Fruit fly (Drosophila melanogaster) whole organism, embryonic: ENCODE data around the gene CG9297.

Experiments used
- Atf-2 ChIP-seq: fragments of 200-800 bp; sonication (Bioruptor generic); optimal IDR thresholded peaks from 2 replicates; lab custom pipeline; 2016; ENCODE audit warnings: missing biosample characterization, missing genetic modification characterization
- Atf3 ChIP-seq: fragments of 200-800 bp; sonication (Bioruptor generic); optimal IDR thresholded peaks from 3 replicates; lab custom pipeline; 2016; ENCODE audit warnings: missing biosample characterization, missing genetic modification characterization
- CG10147 ChIP-seq: fragments of 200-800 bp; sonication (Bioruptor generic); optimal IDR thresholded peaks from 2 replicates; lab custom pipeline; 2019; ENCODE audit warnings: missing biosample characterization, mild to moderate bottlenecking, missing genetic modification characterization, moderate library complexity
- CG10431 ChIP-seq: fragments of 200-800 bp; sonication (Bioruptor generic); optimal IDR thresholded peaks from 3 replicates; lab custom pipeline; 2018; ENCODE audit warnings: missing biosample characterization, mild to moderate bottlenecking, missing genetic modification characterization
- CG11247 ChIP-seq: fragments of 200-800 bp; sonication (Bioruptor generic); IDR thresholded peaks from 2 replicates; pipeline ENCODE4 v1.3.6; 2022; ENCODE audit warnings: missing biosample characterization, missing genetic modification characterization
- CG12769 ChIP-seq: fragments of 200-800 bp; sonication (Bioruptor generic); optimal IDR thresholded peaks from 2 replicates; lab custom pipeline; 2019; ENCODE audit warnings: missing biosample characterization, mild to moderate bottlenecking, missing genetic modification characterization, moderate library complexity
- CG13296 ChIP-seq: fragments of 200-800 bp; sonication (Bioruptor generic); optimal IDR thresholded peaks from 3 replicates; lab custom pipeline; 2018; ENCODE audit warnings: missing biosample characterization, mild to moderate bottlenecking, missing genetic modification characterization
- CG14050 ChIP-seq: fragments of 200-800 bp; sonication (Bioruptor generic); IDR thresholded peaks from 3 replicates; pipeline ENCODE4 v1.3.6; 2022; ENCODE audit warnings: missing biosample characterization, missing genetic modification characterization
- CG1647 ChIP-seq: fragments of 200-800 bp; sonication (Bioruptor generic); optimal IDR thresholded peaks from 3 replicates; lab custom pipeline; 2016; ENCODE audit warnings: missing biosample characterization, missing genetic modification characterization
- CG17385 ChIP-seq: fragments of 200-800 bp; sonication (Bioruptor generic); optimal IDR thresholded peaks from 3 replicates; lab custom pipeline; 2018; ENCODE audit warnings: missing biosample characterization, mild to moderate bottlenecking, missing genetic modification characterization
- CG2875 ChIP-seq: fragments of 200-800 bp; sonication (Bioruptor generic); optimal IDR thresholded peaks from 2 replicates; lab custom pipeline; 2017; ENCODE audit warnings: missing biosample characterization, mild to moderate bottlenecking, missing genetic modification characterization, missing genetic modification reagents
- CG30403 ChIP-seq: fragments of 200-800 bp; sonication (Bioruptor generic); optimal IDR thresholded peaks from 3 replicates; lab custom pipeline; 2016; ENCODE audit warnings: missing biosample characterization, missing genetic modification characterization
- CG33213 ChIP-seq: fragments of 200-800 bp; sonication (Bioruptor generic); optimal IDR thresholded peaks from 3 replicates; lab custom pipeline; 2016; ENCODE audit warnings: missing biosample characterization, missing genetic modification characterization
- CG34376 ChIP-seq: fragments of 200-800 bp; sonication (Bioruptor generic); optimal IDR thresholded peaks from 2 replicates; lab custom pipeline; 2018; ENCODE audit warnings: missing biosample characterization, mild to moderate bottlenecking, missing genetic modification characterization
- CG4424 ChIP-seq: fragments of 200-800 bp; sonication (Bioruptor generic); optimal IDR thresholded peaks from 3 replicates; lab custom pipeline; 2016; ENCODE audit warnings: missing biosample characterization, missing genetic modification characterization
- CG6272 ChIP-seq: fragments of 200-800 bp; sonication (Bioruptor generic); IDR thresholded peaks from 2 replicates; pipeline ENCODE4 v1.3.6; 2022; ENCODE audit warnings: missing biosample characterization, missing genetic modification characterization
- CG7839 ChIP-seq: fragments of 200-800 bp; sonication (Bioruptor generic); optimal IDR thresholded peaks from 3 replicates; lab custom pipeline; 2018; ENCODE audit warnings: missing biosample characterization, mild to moderate bottlenecking, missing genetic modification characterization, moderate library complexity
- CG8359 ChIP-seq: fragments of 200-800 bp; sonication (Bioruptor generic); optimal IDR thresholded peaks from 2 replicates; lab custom pipeline; 2017; ENCODE audit warnings: missing biosample characterization, mild to moderate bottlenecking, missing genetic modification characterization, borderline replicate concordance
- CHES-1-like ChIP-seq: fragments of 200-800 bp; sonication (Bioruptor generic); optimal IDR thresholded peaks from 2 replicates; lab custom pipeline; 2016; ENCODE audit warnings: missing biosample characterization, missing genetic modification characterization
- CTCF ChIP-seq: fragments of 200-800 bp; sonication (Bioruptor generic); optimal IDR thresholded peaks from 2 replicates; lab custom pipeline; 2017; ENCODE audit warnings: missing biosample characterization, mild to moderate bottlenecking, missing genetic modification characterization, moderate library complexity
- D ChIP-seq, 2 experiments: fragments of 200-800 bp in 1 of 2; fragments of >200 bp in 1 of 2; sonication (Bioruptor generic) in 1 of 2; optimal IDR thresholded peaks; 2 replicates in 1 of 2; 3 replicates in 1 of 2; lab custom pipeline; 2017; ENCODE audit warnings: mild to moderate bottlenecking in 1 of 2, missing biosample characterization in 1 of 2, missing genetic modification characterization in 1 of 2, missing genetic modification reagents in 1 of 2
- D19A ChIP-seq: fragments of 200-800 bp; optimal IDR thresholded peaks from 3 replicates; lab custom pipeline; 2019; ENCODE audit warnings: missing biosample characterization, mild to moderate bottlenecking, missing genetic modification characterization, moderate library complexity
- Dad ChIP-seq: fragments of 200-800 bp; sonication (Bioruptor generic); optimal IDR thresholded peaks from 3 replicates; lab custom pipeline; 2016; ENCODE audit warnings: missing biosample characterization, missing genetic modification characterization
- E2f2 ChIP-seq: fragments of 200-800 bp; sonication (Bioruptor generic); IDR thresholded peaks from 2 replicates; pipeline ENCODE4 v1.3.6; 2022; ENCODE audit warnings: missing biosample characterization, missing genetic modification characterization
- Ets65A ChIP-seq: fragments of 200-800 bp; sonication (Bioruptor generic); peaks from one replicate; lab custom pipeline; 2016; ENCODE audit warnings: missing biosample characterization, missing genetic modification characterization
- Fer3 ChIP-seq: fragments of 200-800 bp; sonication (Bioruptor generic); optimal IDR thresholded peaks from 2 replicates; lab custom pipeline; 2018; ENCODE audit warnings: missing biosample characterization, mild to moderate bottlenecking, missing genetic modification characterization, moderate library complexity
- Gsc ChIP-seq: fragments of 200-800 bp; sonication (Bioruptor generic); IDR thresholded peaks from 2 replicates; pipeline ENCODE4 v1.3.6; 2022; ENCODE audit warnings: missing biosample characterization, missing genetic modification characterization
- Hr3 ChIP-seq: fragments of 200-800 bp; sonication (Bioruptor generic); optimal IDR thresholded peaks from 3 replicates; lab custom pipeline; 2016; ENCODE audit warnings: missing biosample characterization, missing genetic modification characterization
- Lim3 ChIP-seq: fragments of 200-800 bp; sonication (Bioruptor generic); IDR thresholded peaks from 2 replicates; pipeline ENCODE4 v1.3.6; 2022; ENCODE audit warnings: missing biosample characterization, missing genetic modification characterization
- Ptx1 ChIP-seq: fragments of 200-800 bp; sonication (Bioruptor generic); IDR thresholded peaks from 2 replicates; pipeline ENCODE4 v1.3.6; 2022; ENCODE audit warnings: missing biosample characterization, missing genetic modification characterization
- Side ChIP-seq: fragments of 200-800 bp; sonication (Bioruptor generic); optimal IDR thresholded peaks from 2 replicates; lab custom pipeline; 2016; ENCODE audit warnings: missing biosample characterization, missing genetic modification characterization
- TFAM ChIP-seq: fragments of 200-800 bp; sonication (Bioruptor generic); optimal IDR thresholded peaks from 2 replicates; lab custom pipeline; 2017; ENCODE audit warnings: missing biosample characterization, missing genetic modification characterization, inconsistent platforms
- amos ChIP-seq: fragments of 200-800 bp; sonication (Bioruptor generic); IDR thresholded peaks from 2 replicates; pipeline ENCODE4 v1.3.6; 2022; ENCODE audit warnings: missing biosample characterization, missing genetic modification characterization; ENCODE audit not compliant: partially characterized antibody
- ash1 ChIP-seq: fragments of 200-800 bp; sonication (Bioruptor generic); optimal IDR thresholded peaks from 2 replicates; lab custom pipeline; 2018; ENCODE audit warnings: missing biosample characterization, mild to moderate bottlenecking, missing genetic modification characterization
- bsh ChIP-seq, 2 experiments: fragments of 200-800 bp; sonication (Bioruptor generic); optimal IDR thresholded peaks; 2 replicates each; lab custom pipeline; 2017 to 2018; ENCODE audit warnings: mild to moderate bottlenecking in 2 of 2, missing biosample characterization in 2 of 2, missing genetic modification characterization in 2 of 2, moderate library complexity in 1 of 2
- cato ChIP-seq: fragments of 200-800 bp; sonication (Bioruptor generic); optimal IDR thresholded peaks from 2 replicates; lab custom pipeline; 2016; ENCODE audit warnings: missing biosample characterization, missing genetic modification characterization, borderline replicate concordance
- chn ChIP-seq: fragments of 200-800 bp; sonication (Bioruptor generic); optimal IDR thresholded peaks from 2 replicates; lab custom pipeline; 2016; ENCODE audit warnings: missing biosample characterization, missing genetic modification characterization
- crp ChIP-seq, 2 experiments: fragments of 200-800 bp; sonication (Bioruptor generic); optimal IDR thresholded peaks; 2 replicates in 1 of 2; 3 replicates in 1 of 2; lab custom pipeline; 2017; ENCODE audit warnings: missing biosample characterization in 2 of 2, missing genetic modification characterization in 2 of 2, mild to moderate bottlenecking in 1 of 2, moderate library complexity in 1 of 2
- dimm ChIP-seq: fragments of 200-800 bp; sonication (Bioruptor generic); IDR thresholded peaks from 2 replicates; pipeline ENCODE4 v1.3.6; 2022; ENCODE audit warnings: missing biosample characterization, missing genetic modification characterization
- ems ChIP-seq: fragments of 200-800 bp; sonication (Bioruptor generic); optimal IDR thresholded peaks from 3 replicates; lab custom pipeline; 2016; ENCODE audit warnings: missing biosample characterization, missing genetic modification characterization
- hb ChIP-seq: fragments of 200-800 bp; sonication (Bioruptor generic); IDR thresholded peaks from 3 replicates; pipeline ENCODE4 v1.3.6; 2022; ENCODE audit warnings: missing biosample characterization, missing genetic modification characterization; ENCODE audit not compliant: partially characterized antibody
- jing ChIP-seq: fragments of 200-800 bp; sonication (Bioruptor generic); optimal IDR thresholded peaks from 2 replicates; lab custom pipeline; 2018; ENCODE audit warnings: missing biosample characterization, mild to moderate bottlenecking, missing genetic modification characterization
- jumu ChIP-seq: fragments of 200-800 bp; sonication (Bioruptor generic); optimal IDR thresholded peaks from 3 replicates; lab custom pipeline; 2016; ENCODE audit warnings: missing biosample characterization, missing genetic modification characterization
- kay ChIP-seq: fragments of 200-800 bp; sonication (Bioruptor generic); optimal IDR thresholded peaks from 2 replicates; lab custom pipeline; 2016; ENCODE audit warnings: missing biosample characterization, missing genetic modification characterization
- mld ChIP-seq: fragments of 200-800 bp; sonication (Bioruptor generic); IDR thresholded peaks from 3 replicates; pipeline ENCODE4 v1.3.6; 2022; ENCODE audit warnings: missing biosample characterization, missing genetic modification characterization; ENCODE audit not compliant: partially characterized antibody
- prd ChIP-seq, 3 experiments: fragments of >200 bp in 2 of 3; fragments of 200-800 bp in 1 of 3; sonication (Bioruptor generic) in 1 of 3; optimal IDR thresholded peaks in 2 of 3; IDR thresholded peaks in 1 of 3; 2 replicates in 2 of 3; 3 replicates in 1 of 3; pipeline versions ENCODE4 v1.3.6 to Lab custom; 2017 to 2022; ENCODE audit warnings: missing biosample characterization in 1 of 3, missing genetic modification characterization in 1 of 3
- sens ChIP-seq: fragments of 200-800 bp; sonication (Bioruptor generic); peaks from one replicate; lab custom pipeline; 2016; ENCODE audit warnings: missing biosample characterization, missing genetic modification characterization
- shn ChIP-seq: fragments of 200-800 bp; sonication (Bioruptor generic); optimal IDR thresholded peaks from 3 replicates; lab custom pipeline; 2016; ENCODE audit warnings: missing biosample characterization, missing genetic modification characterization
- unpg ChIP-seq: fragments of 200-800 bp; sonication (Bioruptor generic); optimal IDR thresholded peaks from 3 replicates; lab custom pipeline; 2018; ENCODE audit warnings: missing biosample characterization, mild to moderate bottlenecking, missing genetic modification characterization, moderate library complexity

The CG9297 gene

DNA sequence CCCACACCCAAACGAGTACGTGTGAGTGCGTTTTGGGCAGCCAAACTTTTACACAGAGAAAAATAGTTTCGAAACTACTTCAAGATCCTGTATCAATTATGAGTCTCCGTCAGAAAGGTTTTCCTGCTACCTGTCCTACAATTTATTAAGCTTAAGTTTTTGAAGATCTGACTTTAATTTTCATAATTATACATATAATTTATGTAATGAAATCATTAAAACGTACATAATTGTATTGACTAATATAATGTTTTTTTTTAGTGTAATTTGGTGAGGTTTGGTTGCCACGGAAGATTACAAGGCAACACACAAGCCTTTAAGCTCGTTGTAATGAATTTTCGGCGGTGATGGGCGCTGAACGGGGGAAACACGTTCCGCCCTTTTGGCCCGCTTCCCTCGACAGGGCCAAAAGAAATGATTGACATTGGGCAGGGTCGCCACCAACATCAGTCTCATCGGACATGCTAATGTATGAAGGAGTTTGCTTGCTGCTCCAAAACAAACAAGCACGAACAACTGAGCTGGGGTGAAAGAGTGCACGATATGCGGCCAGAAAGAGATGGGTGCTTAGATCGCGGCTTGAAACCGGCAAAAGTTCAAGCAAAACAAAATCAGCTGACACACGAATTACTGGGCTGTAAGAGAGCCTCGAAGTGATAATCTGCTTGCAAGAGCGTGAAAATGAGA, 22.8 kb downstream of the CG9297 start (continued):
- TF ChIP-seq prd (optimal IDR thresholded peaks at IDR 0.05; lab: Kevin White, UChicago) = no peak
- TF ChIP-seq prd (GFP tag; IDR thresholded peaks at IDR 0.05; lab: Robert Waterston, UW) = peak; percentile 78; the same call in 2 of the 3 replicates
- no peak for TF ChIP-seq Side (GFP tag; lab: Kevin White, UChicago)
- peak; percentile 56 for TF ChIP-seq cato (GFP tag; lab: Kevin White, UChicago)
- TF ChIP-seq Dad (GFP tag; lab: Kevin White, UChicago) = no peak
- TF ChIP-seq CG11247 (GFP tag; lab: Robert Waterston, UW) = no peak
- TF ChIP-seq CG14050 = peak; percentile 33; the same call in 2 of the 3 replicates
- no peak for TF ChIP-seq jumu (GFP tag; lab: Kevin White, UChicago)
- peak; percentile 64 for TF ChIP-seq CG10431
- TF ChIP-seq CG33213 (GFP tag; lab: Kevin White, UChicago) = no peak
- no peak for TF ChIP-seq CG12769
- TF ChIP-seq CG13296 (GFP tag; lab: Kevin White, UChicago) = peak; percentile 20
- TF ChIP-seq jing (GFP tag; lab: Kevin White, UChicago) = peak; percentile 72
- TF ChIP-seq amos (GFP tag; lab: Robert Waterston, UW) = no peak
- no peak for TF ChIP-seq Lim3
- no peak for TF ChIP-seq CG6272 (GFP tag; lab: Robert Waterston, UW)
- no peak for TF ChIP-seq crp (GFP tag; optimal IDR thresholded peaks at IDR 0.05; lab: Kevin White, UChicago)
- peak in 1 of 2 experiments; percentile 94 for TF ChIP-seq bsh (GFP tag; optimal IDR thresholded peaks at IDR 0.05; lab: Kevin White, UChicago)
- TF ChIP-seq TFAM (GFP tag; lab: Kevin White, UChicago) = peak; percentile 35
- peak; percentile 78 for TF ChIP-seq D19A (tag; lab: Kevin White, UChicago)
- TF ChIP-seq CHES-1-like = no peak
- TF ChIP-seq D (optimal IDR thresholded peaks at IDR 0.05; lab: Kevin White, UChicago) = no peak
- TF ChIP-seq D (GFP tag; optimal IDR thresholded peaks at IDR 0.05; lab: Kevin White, UChicago) = peak; percentile 71
- TF ChIP-seq CTCF (GFP tag; lab: Kevin White, UChicago) = no peak
- TF ChIP-seq chn (GFP tag; lab: Kevin White, UChicago) = no peak
- TF ChIP-seq CG4424 = peak; percentile 76
- peak; percentile 27 for TF ChIP-seq CG10147
- no peak for TF ChIP-seq ash1 (GFP tag; lab: Kevin White, UChicago)
- no peak for TF ChIP-seq mld (GFP tag; lab: Robert Waterston, UW)
- TF ChIP-seq ems (GFP tag; lab: Kevin White, UChicago) = no peak
- TF ChIP-seq CG1647 (GFP tag; lab: Kevin White, UChicago) = no peak
- peak; percentile 73 for TF ChIP-seq CG2875 (GFP tag; lab: Kevin White, UChicago)
- TF ChIP-seq sens (GFP tag; lab: Kevin White, UChicago) = peak; percentile 91
- peak; percentile 27 for TF ChIP-seq CG8359 (GFP tag; lab: Kevin White, UChicago)
- no peak for TF ChIP-seq shn (GFP tag; lab: Kevin White, UChicago)
- no peak for TF ChIP-seq Gsc
- TF ChIP-seq Atf3 (GFP tag; lab: Kevin White, UChicago) = no peak
- peak; percentile 83 for TF ChIP-seq unpg (GFP tag; lab: Kevin White, UChicago)
- no peak for TF ChIP-seq dimm (GFP tag; lab: Robert Waterston, UW)
- TF ChIP-seq E2f2 (GFP tag; lab: Robert Waterston, UW) = 0 out of 2 replicates have a peak, but pooled peaks have one; percentile 27
- peak; percentile 71 for TF ChIP-seq CG7839
- TF ChIP-seq Ets65A = peak; percentile 17
- peak; percentile 52 for TF ChIP-seq CG17385
- no peak for TF ChIP-seq Atf-2 (GFP tag; lab: Kevin White, UChicago)
- peak; percentile 63 for TF ChIP-seq Hr3 (GFP tag; lab: Kevin White, UChicago)
- no peak for TF ChIP-seq hb (GFP tag; lab: Robert Waterston, UW)
- peak; percentile 67 for TF ChIP-seq CG30403 (GFP tag; lab: Kevin White, UChicago)
- TF ChIP-seq Fer3 (tag; lab: Kevin White, UChicago) = peak; percentile 12
- no peak for TF ChIP-seq kay (GFP tag; lab: Kevin White, UChicago)
- peak; percentile 77 for TF ChIP-seq Ptx1 (GFP tag; lab: Robert Waterston, UW)
- no peak for TF ChIP-seq CG34376 (GFP tag; lab: Kevin White, UChicago)
